Fruit fly (Drosophila melanogaster): ENCODE data around the gene Ddr.

DNA sequence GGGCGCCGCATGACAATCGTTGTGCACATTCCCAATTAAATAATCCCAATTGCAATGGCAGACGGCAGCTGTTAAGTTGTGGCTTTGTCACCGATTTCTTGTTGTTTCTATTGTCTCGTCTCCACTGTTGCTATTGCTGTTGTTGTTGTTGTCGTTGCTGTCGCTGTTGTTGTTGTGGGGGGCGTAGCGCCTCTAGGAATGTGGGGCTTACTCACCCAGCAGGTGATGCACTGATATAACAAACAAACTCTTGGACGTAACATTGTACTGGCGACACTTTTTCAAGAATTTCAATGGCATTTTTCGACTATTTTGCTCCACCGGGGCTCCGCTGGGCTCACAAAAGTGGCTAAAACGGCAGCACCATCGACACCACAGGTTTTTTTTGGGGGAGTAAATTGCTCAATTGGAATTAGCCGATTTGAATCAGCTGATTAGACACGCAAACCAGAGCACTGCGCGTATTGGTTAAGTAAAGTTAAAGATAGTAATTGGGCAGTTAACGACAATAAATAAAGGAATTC lies 85.0 kb downstream of the Ddr start:
- TF ChIP-seq topi (GFP tag; optimal IDR thresholded peaks at IDR 0.05) (no peak), CG3032 (tag; optimal IDR thresholded peaks at IDR 0.05) (no peak), CG32006 (GFP tag; optimal IDR thresholded peaks at IDR 0.05) (no peak), Lpt (GFP tag; optimal IDR thresholded peaks at IDR 0.05) (no peak), CG8319 (GFP tag; optimal IDR thresholded peaks at IDR 0.05) (no peak), CG16779 (tag; optimal IDR thresholded peaks at IDR 0.05) (no peak), OdsH (GFP tag; optimal IDR thresholded peaks at IDR 0.05) (no peak), achi (GFP tag; optimal IDR thresholded peaks at IDR 0.05) (no peak), Sox102F (GFP tag; optimal IDR thresholded peaks at IDR 0.05) (no peak), CG10669 (GFP tag; optimal IDR thresholded peaks at IDR 0.05) (no peak), CG8119 (GFP tag; IDR thresholded peaks at IDR 0.05) (no peak), ss (GFP tag; optimal IDR thresholded peaks at IDR 0.05) (no peak), CG6808 (GFP tag; optimal IDR thresholded peaks at IDR 0.05) (no peak)

All from whole organism, prepupa.